Fruit fly (Drosophila melanogaster) whole organism, adult: ENCODE data around the gene RhoGAP15B.

Source experiments
- CG1620 ChIP-seq: fragments of 200-800 bp; sonication (Bioruptor generic); optimal IDR thresholded peaks from 2 replicates; lab custom pipeline; 2016; ENCODE audit warnings: missing biosample characterization, missing genetic modification characterization
- kay ChIP-seq: fragments of 200-800 bp; sonication (Bioruptor generic); peaks from one replicate; lab custom pipeline; 2016; ENCODE audit warnings: missing biosample characterization, missing genetic modification characterization, borderline replicate concordance
- toe ChIP-seq: fragments of 200-800 bp; sonication (Bioruptor generic); optimal IDR thresholded peaks from 2 replicates; lab custom pipeline; 2016; ENCODE audit warnings: missing biosample characterization, missing genetic modification characterization

dm6 chrX:16986928-16987327 is 43.8 kb downstream of the RhoGAP15B start:
- TF ChIP-seq kay (GFP tag; lab: Kevin White, UChicago) (no peak), toe (GFP tag; lab: Kevin White, UChicago) (no peak), CG1620 (no peak)
